Fruit fly (Drosophila melanogaster) whole organism, prepupa: ENCODE data around the gene CG7492.

Source experiments
- CG10631 ChIP-seq: fragments of 200-800 bp; sonication (Bioruptor generic); optimal IDR thresholded peaks from 2 replicates; lab custom pipeline; 2016; ENCODE audit warnings: missing biosample characterization, missing genetic modification characterization
- CG1621 ChIP-seq: fragments of 200-800 bp; sonication (Bioruptor generic); optimal IDR thresholded peaks from 3 replicates; lab custom pipeline; 2018; ENCODE audit warnings: missing biosample characterization, mild to moderate bottlenecking, missing genetic modification characterization
- CG31627 ChIP-seq: fragments of 200-800 bp; sonication (Bioruptor generic); optimal IDR thresholded peaks from 3 replicates; lab custom pipeline; 2016; ENCODE audit warnings: missing biosample characterization, missing genetic modification characterization
- CG6163 ChIP-seq: fragments of 200-800 bp; sonication (Bioruptor generic); IDR thresholded peaks from 3 replicates; pipeline ENCODE4 v1.3.6; 2022; ENCODE audit warnings: missing biosample characterization, missing genetic modification characterization
- Ets96B ChIP-seq: fragments of 200-800 bp; optimal IDR thresholded peaks from 2 replicates; lab custom pipeline; 2019; ENCODE audit warnings: missing biosample characterization, mild to moderate bottlenecking, missing genetic modification characterization, moderate library complexity
- achi ChIP-seq: fragments of 200-800 bp; sonication (Bioruptor generic); optimal IDR thresholded peaks from 3 replicates; lab custom pipeline; 2016; ENCODE audit warnings: missing biosample characterization, missing genetic modification characterization
- dac ChIP-seq: fragments of 200-800 bp; sonication (Bioruptor generic); optimal IDR thresholded peaks from 2 replicates; lab custom pipeline; 2017; ENCODE audit warnings: missing biosample characterization, mild to moderate bottlenecking, missing genetic modification characterization
- salr ChIP-seq, 2 experiments: fragments of 200-800 bp; sonication (Bioruptor generic); optimal IDR thresholded peaks; 3 replicates each; lab custom pipeline; 2016 to 2018; ENCODE audit warnings: missing biosample characterization in 2 of 2, missing genetic modification characterization in 2 of 2, mild to moderate bottlenecking in 1 of 2
- ss ChIP-seq, 2 experiments: fragments of 200-800 bp; sonication (Bioruptor generic); optimal IDR thresholded peaks; 2 replicates in 1 of 2; 3 replicates in 1 of 2; lab custom pipeline; 2017 to 2018; ENCODE audit warnings: mild to moderate bottlenecking in 2 of 2, missing biosample characterization in 2 of 2, missing genetic modification characterization in 2 of 2, moderate library complexity in 1 of 2
- svp ChIP-seq: fragments of 200-800 bp; sonication (Bioruptor generic); peaks from one replicate; lab custom pipeline; 2016; ENCODE audit warnings: missing biosample characterization, missing genetic modification characterization

DNA sequence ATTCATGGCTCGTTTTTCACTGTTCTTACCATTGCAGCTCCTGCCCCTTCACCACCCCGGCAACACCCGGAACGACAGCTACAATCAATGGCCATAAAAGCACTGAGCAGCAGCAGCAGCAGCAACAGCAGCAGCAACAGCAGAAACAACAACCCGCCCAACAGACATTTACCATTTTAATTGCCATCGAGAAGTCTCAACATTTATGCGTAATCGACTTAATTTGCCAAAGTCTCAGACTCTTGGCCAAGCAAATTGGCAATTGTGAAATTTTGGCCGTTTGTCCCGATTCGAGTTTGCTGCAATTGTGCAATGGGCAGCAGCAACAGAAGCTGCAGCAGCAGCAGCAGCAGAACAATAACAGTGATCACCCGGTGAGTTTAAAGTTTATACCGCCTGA, 30.0 kb downstream of the CG7492 start:
- TF ChIP-seq ss (GFP tag; optimal IDR thresholded peaks at IDR 0.05; lab: Kevin White, UChicago), result no peak
- no peak for TF ChIP-seq svp (GFP tag; lab: Kevin White, UChicago)
- TF ChIP-seq Ets96B (tag; lab: Kevin White, UChicago), result no peak
- TF ChIP-seq achi (GFP tag; lab: Kevin White, UChicago), result no peak
- TF ChIP-seq CG6163 (GFP tag; lab: Robert Waterston, UW), result no peak
- TF ChIP-seq salr (GFP tag; optimal IDR thresholded peaks at IDR 0.05; lab: Kevin White, UChicago), result no peak
- TF ChIP-seq dac (GFP tag; lab: Kevin White, UChicago), result no peak
- TF ChIP-seq CG1621, result no peak
- no peak for TF ChIP-seq CG31627 (GFP tag; lab: Kevin White, UChicago)
- TF ChIP-seq CG10631 (GFP tag; lab: Kevin White, UChicago), result no peak
